Fruit fly (Drosophila melanogaster) whole organism, embryonic: ENCODE measurements around the gene CG12992.

Experiments used
- Blimp-1 ChIP-seq: fragments of 200-800 bp; sonication (Bioruptor generic); optimal IDR thresholded peaks from 3 replicates; lab custom pipeline; 2018; ENCODE audit warnings: missing biosample characterization, missing genetic modification characterization, mild to moderate bottlenecking, moderate library complexity, missing genetic modification reagents
- CG11696 ChIP-seq: fragments of 200-800 bp; sonication (Bioruptor generic); IDR thresholded peaks from 2 replicates; pipeline ENCODE4 v1.3.6; 2022; ENCODE audit warnings: missing biosample characterization, missing genetic modification characterization
- CG12659 ChIP-seq: fragments of 200-800 bp; sonication (Bioruptor generic); optimal IDR thresholded peaks from 3 replicates; lab custom pipeline; 2017; ENCODE audit warnings: mild to moderate bottlenecking, missing biosample characterization, missing genetic modification reagents, missing genetic modification characterization
- CG13424 ChIP-seq: fragments of 200-800 bp; sonication (Bioruptor generic); optimal IDR thresholded peaks from 2 replicates; lab custom pipeline; 2019; ENCODE audit warnings: missing biosample characterization, mild to moderate bottlenecking, missing genetic modification characterization, moderate library complexity
- CG14860 ChIP-seq: fragments of 200-800 bp; sonication (Bioruptor generic); IDR thresholded peaks from 3 replicates; pipeline ENCODE4 v1.3.6; 2022; ENCODE audit warnings: missing biosample characterization, missing genetic modification characterization; ENCODE audit not compliant: partially characterized antibody
- CG17912 ChIP-seq: fragments of 200-800 bp; sonication (Bioruptor generic); optimal IDR thresholded peaks from 2 replicates; lab custom pipeline; 2018; ENCODE audit warnings: missing biosample characterization, mild to moderate bottlenecking, missing genetic modification characterization
- CG30403 ChIP-seq: fragments of 200-800 bp; sonication (Bioruptor generic); optimal IDR thresholded peaks from 3 replicates; lab custom pipeline; 2016; ENCODE audit warnings: missing biosample characterization, missing genetic modification characterization
- CG3065 ChIP-seq: fragments of 200-800 bp; sonication (Bioruptor generic); optimal IDR thresholded peaks from 2 replicates; lab custom pipeline; 2016; ENCODE audit warnings: missing biosample characterization, missing genetic modification characterization
- CG32532 ChIP-seq: fragments of 200-800 bp; sonication (Bioruptor generic); IDR thresholded peaks from 2 replicates; pipeline ENCODE4 v1.3.6; 2022; ENCODE audit warnings: missing biosample characterization, missing genetic modification characterization
- CG34422 ChIP-seq: fragments of 200-800 bp; sonication (Bioruptor generic); IDR thresholded peaks from 3 replicates; pipeline ENCODE4 v1.3.6; 2022; ENCODE audit warnings: missing biosample characterization, missing genetic modification characterization
- CG4707 ChIP-seq: fragments of 200-800 bp; sonication (Bioruptor generic); optimal IDR thresholded peaks from 2 replicates; lab custom pipeline; 2018; ENCODE audit warnings: missing biosample characterization, mild to moderate bottlenecking, missing genetic modification characterization, moderate library complexity
- CG5180 ChIP-seq: fragments of 200-800 bp; sonication (Bioruptor generic); optimal IDR thresholded peaks from 3 replicates; lab custom pipeline; 2017; ENCODE audit warnings: missing biosample characterization, missing genetic modification characterization, mild to moderate bottlenecking, moderate library complexity, missing genetic modification reagents
- CG6254 ChIP-seq: fragments of 200-800 bp; sonication (Bioruptor generic); optimal IDR thresholded peaks from 3 replicates; lab custom pipeline; 2017; ENCODE audit warnings: mild to moderate bottlenecking, missing biosample characterization, missing genetic modification reagents, missing genetic modification characterization
- CTCF ChIP-seq: fragments of 200-800 bp; sonication (Bioruptor generic); optimal IDR thresholded peaks from 2 replicates; lab custom pipeline; 2017; ENCODE audit warnings: missing biosample characterization, mild to moderate bottlenecking, missing genetic modification characterization, moderate library complexity
- Dbx ChIP-seq: fragments of 200-800 bp; sonication (Bioruptor generic); IDR thresholded peaks from 3 replicates; pipeline ENCODE4 v1.3.6; 2022; ENCODE audit warnings: missing biosample characterization, missing genetic modification characterization
- Eip74EF ChIP-seq, 2 experiments: fragments of 200-800 bp in 1 of 2; fragments of >200 bp in 1 of 2; sonication (Bioruptor generic) in 1 of 2; optimal IDR thresholded peaks; 2 replicates each; lab custom pipeline; 2017 to 2019; ENCODE audit warnings: missing biosample characterization in 2 of 2, missing genetic modification characterization in 2 of 2, mild to moderate bottlenecking in 1 of 2, moderate library complexity in 1 of 2
- Elba2 ChIP-seq: fragments of 200-800 bp; sonication (Bioruptor generic); optimal IDR thresholded peaks from 3 replicates; lab custom pipeline; 2016; ENCODE audit warnings: missing biosample characterization, missing genetic modification characterization
- Lpt ChIP-seq: fragments of >200 bp; optimal IDR thresholded peaks from 2 replicates; lab custom pipeline; 2018; ENCODE audit warnings: missing biosample characterization, missing genetic modification characterization
- Med ChIP-seq: fragments of 200-800 bp; sonication (Bioruptor generic); peaks from one replicate; lab custom pipeline; 2016; ENCODE audit warnings: missing biosample characterization, missing genetic modification characterization, mild to moderate bottlenecking, inconsistent platforms, moderate library complexity
- NC2α ChIP-seq: fragments of 200-800 bp; sonication (Bioruptor generic); optimal IDR thresholded peaks from 2 replicates; lab custom pipeline; 2016; ENCODE audit warnings: missing biosample characterization, missing genetic modification characterization
- NK7.1 ChIP-seq: fragments of 200-800 bp; sonication (Bioruptor generic); optimal IDR thresholded peaks from 3 replicates; lab custom pipeline; 2016; ENCODE audit warnings: missing biosample characterization, missing genetic modification characterization
- Nf-YC ChIP-seq: fragments of 200-800 bp; optimal IDR thresholded peaks from 3 replicates; lab custom pipeline; 2019; ENCODE audit warnings: missing biosample characterization, mild to moderate bottlenecking, missing genetic modification characterization, moderate library complexity
- Ravus ChIP-seq: fragments of 200-800 bp; sonication (Bioruptor generic); IDR thresholded peaks from 2 replicates; pipeline ENCODE4 v1.3.6; 2022; ENCODE audit warnings: missing biosample characterization, missing genetic modification characterization
- Spps ChIP-seq: fragments of 200-800 bp; sonication (Bioruptor generic); optimal IDR thresholded peaks from 2 replicates; lab custom pipeline; 2018; ENCODE audit warnings: missing biosample characterization, mild to moderate bottlenecking, missing genetic modification characterization
- abd-A ChIP-seq: fragments of 200-800 bp; sonication (Bioruptor generic); optimal IDR thresholded peaks from 3 replicates; lab custom pipeline; 2019; ENCODE audit warnings: missing biosample characterization, mild to moderate bottlenecking, missing genetic modification characterization, moderate library complexity
- aop ChIP-seq: fragments of 200-800 bp; sonication (Bioruptor generic); IDR thresholded peaks from 2 replicates; pipeline ENCODE4 v1.3.6; 2022; ENCODE audit warnings: missing biosample characterization, missing genetic modification characterization
- chinmo ChIP-seq: fragments of 200-800 bp; sonication (Bioruptor generic); IDR thresholded peaks from 4 replicates; pipeline ENCODE4 v1.3.6; 2022; ENCODE audit warnings: missing biosample characterization, missing genetic modification characterization; ENCODE audit not compliant: partially characterized antibody
- chm ChIP-seq: fragments of 200-800 bp; sonication (Bioruptor generic); IDR thresholded peaks from 2 replicates; pipeline ENCODE4 v1.3.6; 2022; ENCODE audit warnings: missing biosample characterization, missing genetic modification characterization
- eve ChIP-seq, 2 experiments: fragments of >200 bp; optimal IDR thresholded peaks; 2 replicates each; lab custom pipeline; 2017; ENCODE audit warnings: missing biosample characterization in 2 of 2, missing genetic modification characterization in 2 of 2
- ewg ChIP-seq: fragments of 200-800 bp; sonication (Bioruptor generic); optimal IDR thresholded peaks from 3 replicates; lab custom pipeline; 2017; ENCODE audit warnings: mild to moderate bottlenecking, missing biosample characterization, missing genetic modification reagents, missing genetic modification characterization
- gce ChIP-seq: fragments of 200-800 bp; sonication (Bioruptor generic); IDR thresholded peaks from 3 replicates; pipeline ENCODE4 v1.3.6; 2022; ENCODE audit warnings: missing biosample characterization, missing genetic modification characterization
- gcm ChIP-seq: fragments of 200-800 bp; sonication (Bioruptor generic); optimal IDR thresholded peaks from 2 replicates; lab custom pipeline; 2019; ENCODE audit warnings: missing biosample characterization, mild to moderate bottlenecking, missing genetic modification characterization, moderate library complexity
- lmd ChIP-seq: fragments of 200-800 bp; sonication (Bioruptor generic); IDR thresholded peaks from 2 replicates; pipeline ENCODE4 v1.3.6; 2022; ENCODE audit warnings: missing biosample characterization, missing genetic modification characterization
- luna ChIP-seq: fragments of 200-800 bp; sonication (Bioruptor generic); optimal IDR thresholded peaks from 2 replicates; lab custom pipeline; 2016; ENCODE audit warnings: missing biosample characterization, missing genetic modification characterization
- nerfin-1 ChIP-seq: fragments of 200-800 bp; sonication (Bioruptor generic); optimal IDR thresholded peaks from 3 replicates; lab custom pipeline; 2019; ENCODE audit warnings: missing biosample characterization, mild to moderate bottlenecking, missing genetic modification characterization, moderate library complexity
- pita ChIP-seq: fragments of 200-800 bp; sonication (Bioruptor generic); optimal IDR thresholded peaks from 2 replicates; lab custom pipeline; 2017; ENCODE audit warnings: missing biosample characterization, mild to moderate bottlenecking, missing genetic modification characterization
- prd ChIP-seq, 3 experiments: fragments of >200 bp in 2 of 3; fragments of 200-800 bp in 1 of 3; sonication (Bioruptor generic) in 1 of 3; optimal IDR thresholded peaks in 2 of 3; IDR thresholded peaks in 1 of 3; 2 replicates in 2 of 3; 3 replicates in 1 of 3; pipeline versions ENCODE4 v1.3.6 to Lab custom; 2017 to 2022; ENCODE audit warnings: missing biosample characterization in 1 of 3, missing genetic modification characterization in 1 of 3
- row ChIP-seq: fragments of 200-800 bp; sonication (Bioruptor generic); IDR thresholded peaks from 3 replicates; pipeline ENCODE4 v1.3.6; 2022; ENCODE audit warnings: missing biosample characterization, missing genetic modification characterization
- sd ChIP-seq: fragments of 200-800 bp; sonication (Bioruptor generic); optimal IDR thresholded peaks from 3 replicates; lab custom pipeline; 2018; ENCODE audit warnings: missing biosample characterization, mild to moderate bottlenecking, missing genetic modification characterization, moderate library complexity
- seq ChIP-seq: fragments of 200-800 bp; sonication (Bioruptor generic); IDR thresholded peaks from 2 replicates; pipeline ENCODE4 v1.3.6; 2022; ENCODE audit warnings: missing biosample characterization, missing genetic modification characterization
- sim ChIP-seq: fragments of 200-800 bp; sonication (Bioruptor generic); IDR thresholded peaks from 2 replicates; pipeline ENCODE4 v1.3.6; 2022; ENCODE audit warnings: missing biosample characterization, missing genetic modification characterization
- tll ChIP-seq, 2 experiments: fragments of 200-800 bp in 1 of 2; fragments of >200 bp in 1 of 2; sonication (Bioruptor generic) in 1 of 2; optimal IDR thresholded peaks; 2 replicates each; lab custom pipeline; 2017 to 2019; ENCODE audit warnings: missing biosample characterization in 2 of 2, missing genetic modification characterization in 2 of 2, mild to moderate bottlenecking in 1 of 2, moderate library complexity in 1 of 2
- unpg ChIP-seq: fragments of 200-800 bp; sonication (Bioruptor generic); optimal IDR thresholded peaks from 3 replicates; lab custom pipeline; 2018; ENCODE audit warnings: missing biosample characterization, mild to moderate bottlenecking, missing genetic modification characterization, moderate library complexity
- usp ChIP-seq: fragments of >200 bp; optimal IDR thresholded peaks from 2 replicates; lab custom pipeline; 2017; ENCODE audit warnings: missing biosample characterization, missing genetic modification characterization
- vfl ChIP-seq: fragments of 200-800 bp; sonication (Bioruptor generic); optimal IDR thresholded peaks from 2 replicates; lab custom pipeline; 2016; ENCODE audit warnings: missing biosample characterization, missing genetic modification characterization
- vvl ChIP-seq: fragments of 200-800 bp; sonication (Bioruptor generic); IDR thresholded peaks from 2 replicates; pipeline ENCODE4 v1.3.6; 2022; ENCODE audit warnings: missing biosample characterization, missing genetic modification characterization

The CG12992 gene

DNA sequence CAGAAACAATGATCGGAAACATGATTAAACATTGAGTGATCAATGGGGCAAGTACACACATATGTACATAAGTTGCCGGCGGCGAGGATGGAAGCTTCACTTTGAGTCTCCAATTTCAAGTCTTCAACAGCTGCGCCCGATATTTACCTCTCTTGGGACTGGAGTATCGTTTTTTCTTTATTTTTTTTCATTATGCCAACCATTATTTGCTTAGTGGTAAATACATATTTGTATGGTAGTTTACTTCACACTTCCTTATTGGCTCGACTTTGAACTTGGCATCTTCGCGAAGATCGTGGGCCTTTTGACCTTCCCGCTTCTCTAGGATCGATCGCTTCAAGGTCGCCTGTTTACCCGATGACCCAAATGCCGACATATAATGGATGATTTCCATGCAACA lies 6.0 kb upstream of the CG12992 start (continued):
- no peak for TF ChIP-seq tll (GFP tag; optimal IDR thresholded peaks at IDR 0.05; lab: Kevin White, UChicago)
- TF ChIP-seq vfl (GFP tag; lab: Kevin White, UChicago): no peak
- TF ChIP-seq CG34422 (GFP tag; lab: Robert Waterston, UW): no peak; the same call in 2 of the 3 replicates
- no peak for TF ChIP-seq Ravus (GFP tag; lab: Robert Waterston, UW)
- no peak for TF ChIP-seq chm
- TF ChIP-seq CG13424: peak; percentile 14
- no peak for TF ChIP-seq usp (GFP tag; lab: Kevin White, UChicago)
- TF ChIP-seq sim (GFP tag; lab: Robert Waterston, UW): no peak
- no peak for TF ChIP-seq luna (GFP tag; lab: Kevin White, UChicago)
- no peak for TF ChIP-seq lmd (GFP tag; lab: Robert Waterston, UW)
- TF ChIP-seq CG32532 (GFP tag; lab: Robert Waterston, UW): no peak
- TF ChIP-seq CG11696 (GFP tag; lab: Robert Waterston, UW): no peak
- TF ChIP-seq Eip74EF (GFP tag; optimal IDR thresholded peaks at IDR 0.05; lab: Kevin White, UChicago): peak in 1 of 2 experiments; percentile 48
- TF ChIP-seq Dbx (GFP tag; lab: Robert Waterston, UW): 0 out of 3 replicates have a peak, but pooled peaks have one; percentile 15
- TF ChIP-seq CG12659 (GFP tag; lab: Kevin White, UChicago): peak; percentile 40
- peak; percentile 29 for TF ChIP-seq NK7.1 (GFP tag; lab: Kevin White, UChicago)
- TF ChIP-seq CG14860 (GFP tag; lab: Robert Waterston, UW): no peak
- TF ChIP-seq gce: no peak
- no peak for TF ChIP-seq Spps (tag; lab: Kevin White, UChicago)
- no peak for TF ChIP-seq Lpt (GFP tag; lab: Kevin White, UChicago)
- TF ChIP-seq pita: no peak
- no peak for TF ChIP-seq CG4707 (GFP tag; lab: Kevin White, UChicago)

DNA sequence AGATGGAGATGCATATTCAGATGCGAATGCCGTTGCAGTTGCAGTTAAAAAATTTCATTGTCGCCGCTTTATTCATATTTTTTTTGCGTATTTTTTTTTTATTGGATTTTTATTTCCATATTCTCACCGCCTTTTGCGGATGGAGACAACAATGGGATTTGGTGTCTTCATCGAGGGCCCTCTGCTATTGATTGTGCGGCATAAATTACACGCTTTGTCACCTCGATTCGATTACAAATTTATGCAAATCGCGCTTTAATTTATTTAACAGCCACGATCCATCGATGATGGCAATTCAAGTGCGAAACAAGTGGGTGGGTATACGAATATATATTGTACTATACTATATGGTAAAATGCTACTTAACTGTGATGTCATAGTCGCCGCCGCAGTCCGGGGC lies 5.0 kb upstream of the CG12992 start:
- TF ChIP-seq aop (GFP tag; lab: Robert Waterston, UW): no peak
- peak; percentile 78 for TF ChIP-seq vvl (GFP tag; lab: Robert Waterston, UW)
- peak; percentile 50 for TF ChIP-seq abd-A
- no peak for TF ChIP-seq nerfin-1 (tag; lab: Kevin White, UChicago)
- peak; percentile 62; the same call in 2 of the 4 replicates for TF ChIP-seq chinmo (GFP tag; lab: Robert Waterston, UW)
- TF ChIP-seq sd (tag; lab: Kevin White, UChicago): peak; percentile 63

DNA sequence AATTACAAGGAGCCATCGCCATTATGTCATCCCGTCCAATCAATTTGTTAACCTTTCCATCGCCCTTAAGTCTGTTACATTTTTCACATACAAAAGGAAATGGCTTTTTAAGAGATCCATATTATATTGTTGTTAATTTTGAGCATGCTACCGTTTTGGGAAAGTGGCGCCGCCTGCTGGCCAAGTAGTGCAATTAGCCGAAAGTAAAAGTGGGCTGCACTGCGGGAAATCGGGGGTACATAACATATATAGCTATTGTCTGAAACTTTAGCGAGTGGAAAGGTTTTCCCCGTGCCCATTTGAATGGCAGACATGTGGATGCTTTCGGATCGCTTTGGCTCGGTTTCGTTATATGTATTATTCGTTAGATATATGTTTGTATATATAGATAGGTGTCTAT lies 2.8 kb upstream of the CG12992 start:
- TF ChIP-seq CTCF (GFP tag; lab: Kevin White, UChicago): peak; percentile 85
- no peak for TF ChIP-seq NC2α (GFP tag; lab: Kevin White, UChicago)
- no peak for TF ChIP-seq CG5180 (GFP tag; lab: Kevin White, UChicago)
- 0 out of 3 replicates have a peak, but pooled peaks have one; percentile 18 for TF ChIP-seq row
- peak; percentile 92 for TF ChIP-seq Blimp-1 (GFP tag; lab: Kevin White, UChicago)
- peak; percentile 35 for TF ChIP-seq Med (GFP tag; lab: Kevin White, UChicago)

DNA sequence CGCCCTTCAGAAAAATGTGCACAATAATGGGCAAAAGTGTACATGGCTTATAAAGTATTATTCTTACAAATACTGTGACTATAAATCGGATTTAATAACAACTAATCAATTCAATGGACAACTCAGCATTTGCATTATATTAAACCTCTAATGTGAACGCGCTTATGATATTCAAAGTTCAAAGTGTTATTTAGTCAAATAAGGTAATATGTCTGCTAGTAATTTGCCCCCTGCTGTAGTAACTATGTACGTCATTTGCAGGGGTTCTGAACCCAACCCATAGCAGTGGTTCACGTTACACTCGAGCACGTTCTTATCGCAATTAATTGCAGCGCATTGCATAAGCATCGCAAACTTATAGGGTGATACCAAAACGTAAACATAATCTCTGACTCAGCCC lies 531 bp upstream of the CG12992 start:
- no peak for TF ChIP-seq Nf-YC (tag; lab: Kevin White, UChicago)
- TF ChIP-seq gcm (GFP tag; lab: Kevin White, UChicago): peak; percentile 6
- TF ChIP-seq Elba2: no peak
- peak; percentile 40 for TF ChIP-seq unpg (GFP tag; lab: Kevin White, UChicago)
- no peak for TF ChIP-seq CG3065 (GFP tag; lab: Kevin White, UChicago)
- no peak for TF ChIP-seq Med (GFP tag; lab: Kevin White, UChicago)
- TF ChIP-seq CG6254: no peak
- peak in 1 of 2 experiments; percentile 76 for TF ChIP-seq eve (GFP tag; optimal IDR thresholded peaks at IDR 0.05; lab: Kevin White, UChicago)
- no peak for TF ChIP-seq prd (optimal IDR thresholded peaks at IDR 0.05; lab: Kevin White, UChicago)
- TF ChIP-seq prd (GFP tag; IDR thresholded peaks at IDR 0.05; lab: Robert Waterston, UW): no peak
- no peak for TF ChIP-seq ewg (GFP tag; lab: Kevin White, UChicago)
- no peak for TF ChIP-seq pita
- TF ChIP-seq seq (GFP tag; lab: Robert Waterston, UW): 0 out of 2 replicates have a peak, but pooled peaks have one; percentile 19
- TF ChIP-seq luna (GFP tag; lab: Kevin White, UChicago): no peak
- no peak for TF ChIP-seq CG17912
- peak; percentile 4 for TF ChIP-seq CG30403 (GFP tag; lab: Kevin White, UChicago)
